Worm (Caenorhabditis elegans): ENCODE measurements around the gene R05D3.9.

ce11 chrIII:8395685-8396084, 27.2 kb upstream of the R05D3.9 start, which contains the start of gene ZK353.3:
- no peak for TF ChIP-seq ztf-11 (tag; optimal IDR thresholded peaks at IDR 0.05)
- no peak for TF ChIP-seq nhr-237 (tag; optimal IDR thresholded peaks at IDR 0.05)
- TF ChIP-seq lin-13 (GFP tag; optimal IDR thresholded peaks at IDR 0.05), result no peak
- no peak for TF ChIP-seq lin-11 (tag; optimal IDR thresholded peaks at IDR 0.05)
- TF ChIP-seq fos-1 (tag; optimal IDR thresholded peaks at IDR 0.05), result no peak
- no peak for TF ChIP-seq snpc-4 (tag; optimal IDR thresholded peaks at IDR 0.05)
- no peak for TF ChIP-seq R02D3.7 (tag; optimal IDR thresholded peaks at IDR 0.05)
- no peak for TF ChIP-seq elt-3 (tag; optimal IDR thresholded peaks at IDR 0.05)
- TF ChIP-seq unc-55 (GFP tag; optimal IDR thresholded peaks at IDR 0.05), result no peak
- TF ChIP-seq nhr-12 (tag; optimal IDR thresholded peaks at IDR 0.05), result no peak
- no peak for TF ChIP-seq skn-1 (tag; optimal IDR thresholded peaks at IDR 0.05)
